Worm (Caenorhabditis elegans) whole organism, late embryonic: ENCODE measurements around the gene gadr-2.

Source experiments
- C38D4.7 ChIP-seq: fragments of 200-800 bp; sonication (Bioruptor generic); optimal IDR thresholded peaks from 2 replicates; lab custom pipeline; 2018; ENCODE audit warnings: mild to moderate bottlenecking, missing genetic modification characterization, moderate library complexity, missing compliant biosample characterization
- K02D7.2 ChIP-seq: sonication (generic microtip); optimal IDR thresholded peaks from 2 replicates; lab custom pipeline; 2017; ENCODE audit warnings: mild to moderate bottlenecking, missing genetic modification characterization, missing compliant biosample characterization
- T23F11.4 ChIP-seq: fragments of 200-800 bp; sonication (Bioruptor generic); optimal IDR thresholded peaks from 2 replicates; lab custom pipeline; 2018; ENCODE audit warnings: mild to moderate bottlenecking, missing genetic modification characterization, missing compliant biosample characterization
- Y22D7AL.16 ChIP-seq: sonication (generic microtip); optimal IDR thresholded peaks from 2 replicates; lab custom pipeline; 2016; ENCODE audit warnings: missing genetic modification characterization, missing compliant biosample characterization
- ceh-14 ChIP-seq: sonication (generic microtip); optimal IDR thresholded peaks from 2 replicates; lab custom pipeline; 2016; ENCODE audit warnings: missing genotype, missing genetic modification characterization, missing compliant biosample characterization
- ceh-19 ChIP-seq: fragments of 200-800 bp; sonication (Bioruptor generic); optimal IDR thresholded peaks from 2 replicates; lab custom pipeline; 2018; ENCODE audit warnings: mild to moderate bottlenecking, missing genetic modification characterization, missing compliant biosample characterization
- ceh-2 ChIP-seq: sonication (generic microtip); optimal IDR thresholded peaks from 2 replicates; lab custom pipeline; 2016; ENCODE audit warnings: missing genotype, missing genetic modification characterization, missing compliant biosample characterization
- ceh-30 ChIP-seq: fragments of 150-350 bp; optimal IDR thresholded peaks from 2 replicates; lab custom pipeline; 2014; ENCODE audit warnings: missing biosample characterization, missing genetic modification characterization
- ceh-31 ChIP-seq: sonication (generic microtip); optimal IDR thresholded peaks from 2 replicates; lab custom pipeline; 2016; ENCODE audit warnings: missing genetic modification characterization, missing compliant biosample characterization
- ceh-48 ChIP-seq: sonication (generic microtip); optimal IDR thresholded peaks from 2 replicates; lab custom pipeline; 2016; ENCODE audit warnings: missing genetic modification characterization, inconsistent platforms, missing compliant biosample characterization
- ceh-6 ChIP-seq: fragments of 200-800 bp; sonication (Bioruptor generic); optimal IDR thresholded peaks from 2 replicates; lab custom pipeline; 2018; ENCODE audit warnings: mild to moderate bottlenecking, missing genetic modification characterization, missing compliant biosample characterization
- ceh-9 ChIP-seq: sonication (generic microtip); optimal IDR thresholded peaks from 2 replicates; lab custom pipeline; 2016; ENCODE audit warnings: mild to moderate bottlenecking, missing genetic modification characterization, inconsistent platforms, missing compliant biosample characterization
- che-1 ChIP-seq: sonication (generic microtip); optimal IDR thresholded peaks from 2 replicates; lab custom pipeline; 2016; ENCODE audit warnings: mild to moderate bottlenecking, missing genetic modification characterization, missing compliant biosample characterization
- elt-2 ChIP-seq: sonication (generic microtip); optimal IDR thresholded peaks from 2 replicates; lab custom pipeline; 2016; ENCODE audit warnings: missing genetic modification reagents, missing genetic modification characterization, missing compliant biosample characterization
- eyg-1 ChIP-seq: sonication (generic microtip); optimal IDR thresholded peaks from 2 replicates; lab custom pipeline; 2016; ENCODE audit warnings: missing genotype, missing genetic modification characterization, missing compliant biosample characterization
- gmeb-2 ChIP-seq: sonication (generic microtip); optimal IDR thresholded peaks from 2 replicates; lab custom pipeline; 2016; ENCODE audit warnings: missing genetic modification characterization, inconsistent platforms, missing compliant biosample characterization
- hlh-13 ChIP-seq: fragments of 200-800 bp; sonication (Bioruptor generic); optimal IDR thresholded peaks from 2 replicates; lab custom pipeline; 2018; ENCODE audit warnings: mild to moderate bottlenecking, missing genetic modification characterization, missing compliant biosample characterization
- hlh-30 ChIP-seq: sonication (generic microtip); optimal IDR thresholded peaks from 2 replicates; lab custom pipeline; 2017; ENCODE audit warnings: antibody characterized with exemption, missing genetic modification characterization, missing compliant biosample characterization; ENCODE audit not compliant: insufficient read depth
- hlh-6 ChIP-seq: sonication (generic microtip); optimal IDR thresholded peaks from 2 replicates; lab custom pipeline; 2016; ENCODE audit warnings: missing genotype, missing genetic modification characterization, missing compliant biosample characterization
- hlh-8 ChIP-seq: sonication (generic microtip); optimal IDR thresholded peaks from 2 replicates; lab custom pipeline; 2016; ENCODE audit warnings: missing genotype, missing genetic modification characterization, missing compliant biosample characterization
- lim-6 ChIP-seq: sonication (generic microtip); optimal IDR thresholded peaks from 2 replicates; lab custom pipeline; 2016; ENCODE audit warnings: missing genetic modification characterization, missing compliant biosample characterization
- lin-11 ChIP-seq: fragments of 200-800 bp; sonication (Bioruptor generic); optimal IDR thresholded peaks from 2 replicates; lab custom pipeline; 2018; ENCODE audit warnings: mild to moderate bottlenecking, missing genetic modification characterization, missing compliant biosample characterization
- madf-2 ChIP-seq: sonication (generic microtip); optimal IDR thresholded peaks from 2 replicates; lab custom pipeline; 2017; ENCODE audit warnings: missing genetic modification characterization, missing compliant biosample characterization
- mec-3 ChIP-seq: sonication (generic microtip); optimal IDR thresholded peaks from 2 replicates; lab custom pipeline; 2016; ENCODE audit warnings: borderline replicate concordance, missing genetic modification characterization, missing compliant biosample characterization
- pag-3 ChIP-seq: sonication (generic microtip); optimal IDR thresholded peaks from 2 replicates; lab custom pipeline; 2016; ENCODE audit warnings: missing compliant biosample characterization, missing genetic modification characterization, borderline replicate concordance
- pat-9 ChIP-seq: fragments of 200-800 bp; sonication (Bioruptor generic); optimal IDR thresholded peaks from 2 replicates; lab custom pipeline; 2018; ENCODE audit warnings: mild to moderate bottlenecking, missing genetic modification characterization, moderate library complexity, missing compliant biosample characterization
- pax-1 ChIP-seq: fragments of 150-350 bp; optimal IDR thresholded peaks from 2 replicates; lab custom pipeline; 2014; ENCODE audit warnings: missing biosample characterization, missing genetic modification characterization
- pha-2 ChIP-seq: sonication (generic microtip); optimal IDR thresholded peaks from 2 replicates; lab custom pipeline; 2017; ENCODE audit warnings: mild to moderate bottlenecking, missing genetic modification characterization, missing compliant biosample characterization
- pha-4 ChIP-seq: fragments of 150-350 bp; optimal IDR thresholded peaks from 2 replicates; lab custom pipeline; 2018; ENCODE audit warnings: missing biosample characterization, missing genetic modification reagents, missing genetic modification characterization
- pqm-1 ChIP-seq: sonication (generic microtip); optimal IDR thresholded peaks from 2 replicates; lab custom pipeline; 2016; ENCODE audit warnings: missing genetic modification characterization, missing compliant biosample characterization
- rnt-1 ChIP-seq: sonication (generic microtip); optimal IDR thresholded peaks from 2 replicates; lab custom pipeline; 2016; ENCODE audit warnings: missing genetic modification characterization, missing compliant biosample characterization
- sox-4 ChIP-seq: sonication (generic microtip); optimal IDR thresholded peaks from 2 replicates; lab custom pipeline; 2017; ENCODE audit warnings: mild to moderate bottlenecking, missing genetic modification characterization, inconsistent platforms, missing compliant biosample characterization
- syd-9 ChIP-seq: sonication (generic microtip); optimal IDR thresholded peaks from 2 replicates; lab custom pipeline; 2016; ENCODE audit warnings: mild to moderate bottlenecking, missing genetic modification characterization, moderate library complexity, missing compliant biosample characterization
- tbx-2 ChIP-seq: sonication (generic microtip); optimal IDR thresholded peaks from 2 replicates; lab custom pipeline; 2016; ENCODE audit warnings: missing genetic modification characterization, missing compliant biosample characterization
- tbx-7 ChIP-seq: sonication (generic microtip); optimal IDR thresholded peaks from 2 replicates; lab custom pipeline; 2016; ENCODE audit warnings: missing genotype, missing genetic modification characterization, missing compliant biosample characterization
- unc-3 ChIP-seq, 2 experiments: fragments of 200-800 bp in 1 of 2; sonication (Bioruptor generic) in 1 of 2; sonication (generic microtip) in 1 of 2; conservative IDR thresholded peaks in 1 of 2; optimal IDR thresholded peaks in 1 of 2; 2 replicates each; pipeline versions ENCODE4 v1.3.6 to Lab custom; 2016 to 2022; ENCODE audit warnings: missing compliant biosample characterization in 2 of 2, missing genetic modification characterization in 2 of 2, missing genetic modification reagents in 1 of 2
- unc-42 ChIP-seq: sonication (generic microtip); optimal IDR thresholded peaks from 2 replicates; lab custom pipeline; 2016; ENCODE audit warnings: missing genotype, missing genetic modification characterization, missing compliant biosample characterization
- unc-86 ChIP-seq: sonication (generic microtip); optimal IDR thresholded peaks from 2 replicates; lab custom pipeline; 2016; ENCODE audit warnings: missing genetic modification characterization, missing compliant biosample characterization
- zip-5 ChIP-seq: sonication (generic microtip); optimal IDR thresholded peaks from 2 replicates; lab custom pipeline; 2016; ENCODE audit warnings: missing genetic modification characterization, missing compliant biosample characterization
- ztf-16 ChIP-seq: sonication (generic microtip); optimal IDR thresholded peaks from 2 replicates; lab custom pipeline; 2017; ENCODE audit warnings: missing genetic modification characterization, missing compliant biosample characterization

Gene gadr-2

DNA sequence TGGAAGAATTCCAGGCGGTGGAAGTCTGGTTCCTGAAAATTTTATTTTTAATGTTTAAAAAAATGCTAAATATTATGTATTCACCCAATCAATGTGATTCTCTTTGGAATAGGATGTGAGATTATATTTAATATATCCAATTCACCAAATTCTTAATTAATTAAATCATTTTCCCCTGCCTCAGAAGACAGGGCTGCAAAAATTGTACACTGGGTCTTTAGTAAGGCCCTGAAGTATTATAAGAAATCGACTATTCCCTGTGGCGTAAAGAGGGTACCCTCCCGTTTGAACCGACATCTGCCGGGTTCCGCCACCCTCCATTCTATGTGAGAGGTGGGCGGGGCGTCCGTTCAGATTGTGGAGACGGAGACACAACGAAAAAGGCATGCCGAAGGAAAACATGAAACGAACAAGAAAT is 26.3 kb upstream of the gadr-2 start (continued):
- TF ChIP-seq lin-11 (tag; lab: Kevin White, UChicago) (no peak), che-1 (tag; lab: Kevin White, UChicago) (no peak), T23F11.4 (GFP tag; lab: Kevin White, UChicago) (no peak), ceh-6 (no peak), tbx-7 (no peak), Y22D7AL.16 (tag; lab: Kevin White, UChicago) (no peak), pax-1 (tag; lab: Kevin White, UChicago) (no peak), unc-86 (tag; lab: Kevin White, UChicago) (no peak), unc-3 (GFP tag; conservative IDR thresholded peaks at IDR 0.05; lab: Robert Waterston, UW) (no peak), unc-3 (tag; optimal IDR thresholded peaks at IDR 0.05; lab: Kevin White, UChicago) (no peak), lim-6 (tag; lab: Kevin White, UChicago) (no peak), pha-4 (no peak), ceh-2 (tag; lab: Kevin White, UChicago) (no peak), madf-2 (tag; lab: Kevin White, UChicago) (no peak), eyg-1 (tag; lab: Kevin White, UChicago) (no peak), pag-3 (tag; lab: Kevin White, UChicago) (no peak), ceh-48 (tag; lab: Kevin White, UChicago) (peak; percentile 1), pha-2 (tag; lab: Kevin White, UChicago) (no peak), ceh-31 (tag; lab: Kevin White, UChicago) (peak; percentile 31), syd-9 (tag; lab: Kevin White, UChicago) (no peak), hlh-30 (tag; lab: Kevin White, UChicago) (no peak), pqm-1 (tag; lab: Kevin White, UChicago) (no peak), ceh-14 (tag; lab: Kevin White, UChicago) (no peak), gmeb-2 (tag; lab: Kevin White, UChicago) (no peak), ceh-19 (no peak), ztf-16 (no peak), K02D7.2 (tag; lab: Kevin White, UChicago) (no peak), pat-9 (no peak), unc-42 (tag; lab: Kevin White, UChicago) (peak; percentile 67), mec-3 (tag; lab: Kevin White, UChicago) (no peak), elt-2 (tag; lab: Kevin White, UChicago) (no peak), zip-5 (no peak), hlh-13 (GFP tag; lab: Kevin White, UChicago) (no peak), ceh-9 (no peak), C38D4.7 (GFP tag; lab: Kevin White, UChicago) (no peak), hlh-6 (tag; lab: Kevin White, UChicago) (no peak), hlh-8 (no peak), sox-4 (no peak)

DNA sequence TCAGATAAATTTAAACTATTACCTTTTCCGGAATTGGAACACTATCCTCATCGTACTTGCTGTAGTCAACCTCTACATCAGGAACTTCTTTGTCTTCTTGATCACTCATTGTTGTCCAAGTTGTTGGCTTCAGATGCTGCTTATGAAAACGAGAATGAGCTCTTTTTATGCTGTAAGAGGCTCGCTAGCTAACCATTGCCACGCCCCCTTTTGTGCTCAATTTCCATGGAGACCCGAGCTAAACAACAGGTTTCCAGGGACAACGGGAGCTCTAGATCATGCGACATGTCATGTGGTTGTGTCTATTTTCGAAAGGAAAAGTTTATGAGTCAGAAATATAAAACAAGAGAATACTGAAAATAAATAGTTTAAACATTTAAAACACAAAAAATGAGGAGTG is 25.5 kb upstream of the gadr-2 start, which contains the start of gene C33A12.4:
Gene C33A12.4 (minus strand): TSS at position 131 of the 400 bp plus-strand sequence.
- TF ChIP-seq ceh-30 (no peak), tbx-2 (tag; lab: Kevin White, UChicago) (no peak), unc-3 (GFP tag; conservative IDR thresholded peaks at IDR 0.05; lab: Robert Waterston, UW) (no peak), unc-3 (tag; optimal IDR thresholded peaks at IDR 0.05; lab: Kevin White, UChicago) (no peak)

DNA sequence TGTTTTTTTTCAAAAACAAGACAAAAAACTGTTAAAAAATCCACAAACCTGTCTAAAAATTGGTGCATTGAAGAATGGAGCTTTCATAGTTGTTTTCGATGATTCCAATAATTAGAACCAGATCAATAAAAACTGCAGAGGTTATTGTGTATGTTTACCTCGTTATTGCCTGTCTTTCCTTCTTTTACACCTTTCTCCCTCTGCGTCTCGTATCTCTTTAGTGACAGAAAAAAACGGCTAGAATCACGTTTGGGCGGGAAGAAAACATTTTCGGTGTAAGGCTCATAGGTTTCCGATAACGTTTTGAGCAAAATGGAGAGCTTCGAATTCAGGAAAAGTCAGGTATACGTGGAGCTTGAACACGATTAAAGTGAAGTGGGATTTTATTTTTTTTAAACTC is 23.7 kb upstream of the gadr-2 start, which contains the start of gene ethe-1:
Gene ethe-1 (minus strand): TSS at position 150 of the 400 bp plus-strand sequence.
- TF ChIP-seq zip-5 (no peak), rnt-1 (tag; lab: Kevin White, UChicago) (no peak)
